Fruit fly (Drosophila melanogaster): ENCODE data around the gene CG6793.
A peak's percentile ranks its signal among the peaks of the same experiment; 100 is the strongest.

CG6793 gene

dm6 chr3L:12002321-12003248 is 39.6 kb upstream of the CG6793 start, which contains the start of the genes Pop2 and CG6928 (continued):
- TF ChIP-seq Stat92E (GFP tag; optimal IDR thresholded peaks at IDR 0.05) (peak in 1 of 3 experiments; percentile 13), p53 (GFP tag; optimal IDR thresholded peaks at IDR 0.05) (peak; percentile 68), tll (GFP tag; optimal IDR thresholded peaks at IDR 0.05) (peak in 1 of 2 experiments; percentile 66), pum (GFP tag; optimal IDR thresholded peaks at IDR 0.05) (peak; percentile 88), vfl (GFP tag; optimal IDR thresholded peaks at IDR 0.05) (peak; percentile 74), Lpt (GFP tag; optimal IDR thresholded peaks at IDR 0.05) (no peak), CG2875 (GFP tag; optimal IDR thresholded peaks at IDR 0.05) (no peak), CG9727 (GFP tag; optimal IDR thresholded peaks at IDR 0.05) (peak; percentile 72), CG10267 (tag; optimal IDR thresholded peaks at IDR 0.05) (peak; percentile 98), CTCF (GFP tag; optimal IDR thresholded peaks at IDR 0.05) (peak; percentile 97), fd96Cb (tag; optimal IDR thresholded peaks at IDR 0.05) (peak; percentile 52), hth (optimal IDR thresholded peaks at IDR 0.05) (no peak), scrt (GFP tag; optimal IDR thresholded peaks at IDR 0.05) (peak; percentile 22), CG7963 (GFP tag; IDR thresholded peaks at IDR 0.05; ENCODE audit: partially characterized antibody) (no peak), org-1 (GFP tag; optimal IDR thresholded peaks at IDR 0.05) (no peak), croc (GFP tag; conservative IDR thresholded peaks at IDR 0.05) (peak; percentile 49; the same call in 2 of the 3 replicates), pzg (GFP tag; optimal IDR thresholded peaks at IDR 0.05) (peak; percentile 88), trem (tag; optimal IDR thresholded peaks at IDR 0.05) (peak; percentile 86), D19A (tag; optimal IDR thresholded peaks at IDR 0.05) (no peak), Dad (GFP tag; optimal IDR thresholded peaks at IDR 0.05) (peak; percentile 82), CG9797 (GFP tag; optimal IDR thresholded peaks at IDR 0.05) (peak; percentile 67), seq (GFP tag; IDR thresholded peaks at IDR 0.05) (peak; percentile 58; the same call in 1 of the 2 replicates), CG8924 (tag; optimal IDR thresholded peaks at IDR 0.05) (peak; percentile 56), Dfd (GFP tag; optimal IDR thresholded peaks at IDR 0.05) (peak in 1 of 2 experiments; percentile 53), CG10462 (GFP tag; optimal IDR thresholded peaks at IDR 0.05) (peak; percentile 13), CG6854 (GFP tag; optimal IDR thresholded peaks at IDR 0.05) (no peak), CG11723 (GFP tag; optimal IDR thresholded peaks at IDR 0.05) (peak; percentile 40), Nf-YB (GFP tag; optimal IDR thresholded peaks at IDR 0.05) (peak; percentile 21), CG3407 (GFP tag; optimal IDR thresholded peaks at IDR 0.05) (peak; percentile 54), CG1602 (GFP tag; optimal IDR thresholded peaks at IDR 0.05) (peak; percentile 81), Dref (GFP tag; IDR thresholded peaks at IDR 0.05) (peak; percentile 69), ems (GFP tag; optimal IDR thresholded peaks at IDR 0.05) (peak; percentile 79), CG3065 (GFP tag; optimal IDR thresholded peaks at IDR 0.05) (no peak), Nf-YC (tag; optimal IDR thresholded peaks at IDR 0.05) (peak; percentile 46), H15 (GFP tag; IDR thresholded peaks at IDR 0.05) (peak; percentile 66; the same call in 2 of the 3 replicates), fd64A (GFP tag; optimal IDR thresholded peaks at IDR 0.05) (no peak), ATbp (GFP tag; optimal IDR thresholded peaks at IDR 0.05) (no peak), Awh (GFP tag; IDR thresholded peaks at IDR 0.05) (no peak), GATAe (GFP tag; conservative IDR thresholded peaks at IDR 0.05) (no peak), CG14050 (GFP tag; IDR thresholded peaks at IDR 0.05) (peak; percentile 66; the same call in 2 of the 3 replicates), klu (GFP tag; IDR thresholded peaks at IDR 0.05) (no peak; the same call in 1 of the 2 replicates), abd-A (tag; optimal IDR thresholded peaks at IDR 0.05) (no peak), shn (GFP tag; optimal IDR thresholded peaks at IDR 0.05) (peak; percentile 84), H2.0 (GFP tag; IDR thresholded peaks at IDR 0.05) (peak; percentile 60), CG14710 (tag; optimal IDR thresholded peaks at IDR 0.05) (peak; percentile 89), mld (GFP tag; IDR thresholded peaks at IDR 0.05; ENCODE audit: partially characterized antibody) (peak; percentile 16; the same call in 1 of the 3 replicates), nmo (GFP tag; optimal IDR thresholded peaks at IDR 0.05) (peak; percentile 84), Mrtf (GFP tag; IDR thresholded peaks at IDR 0.05) (peak; percentile 47; the same call in 1 of the 3 replicates)
